Worm (Caenorhabditis elegans) whole organism, L4 larva: ENCODE results near the gene sra-13.

Experiments
- Y48G9A.11 ChIP-seq: fragments of 200-800 bp; sonication (Bioruptor generic); IDR thresholded peaks from 2 replicates; pipeline ENCODE4 v1.3.6; 2022; ENCODE audit warnings: missing genetic modification reagents, missing genetic modification characterization, missing compliant biosample characterization
- aha-1 ChIP-seq: fragments of 150-350 bp; peaks from one replicate; lab custom pipeline; 2014; ENCODE audit warnings: missing biosample characterization, missing genetic modification characterization
- arid-1 ChIP-seq: fragments of 200-800 bp; sonication (Bioruptor generic); conservative IDR thresholded peaks from 2 replicates; pipeline ENCODE4 v1.3.6; 2022; ENCODE audit warnings: missing genetic modification reagents, missing genetic modification characterization, missing compliant biosample characterization
- ceh-44 ChIP-seq: fragments of 200-800 bp; sonication (Bioruptor generic); IDR thresholded peaks from 2 replicates; pipeline ENCODE4 v1.3.6; 2022; ENCODE audit warnings: missing genetic modification reagents, missing genetic modification characterization, missing compliant biosample characterization
- ceh-62 ChIP-seq: sonication (generic microtip); optimal IDR thresholded peaks from 2 replicates; lab custom pipeline; 2017; ENCODE audit warnings: missing biosample characterization, missing genetic modification characterization
- cey-2 ChIP-seq: sonication (generic microtip); optimal IDR thresholded peaks from 3 replicates; lab custom pipeline; 2017; ENCODE audit warnings: missing genetic modification characterization, mild to moderate bottlenecking, missing compliant biosample characterization, antibody characterized with exemption, borderline replicate concordance; ENCODE audit not compliant: insufficient read depth
- daf-16 ChIP-seq, 3 experiments: sonication (generic microtip); optimal IDR thresholded peaks; 2 replicates each; lab custom pipeline; 2016 to 2017; ENCODE audit warnings: missing genetic modification characterization in 3 of 3, missing genetic modification reagents in 3 of 3, mild to moderate bottlenecking in 2 of 3, missing compliant biosample characterization in 2 of 3, missing biosample characterization in 1 of 3, moderate library complexity in 1 of 3
- daf-8 ChIP-seq: fragments of 200-800 bp; sonication (Bioruptor generic); IDR thresholded peaks from 2 replicates; pipeline ENCODE4 v1.3.6; 2022; ENCODE audit warnings: missing genetic modification characterization, missing compliant biosample characterization
- dmd-6 ChIP-seq: fragments of 200-800 bp; sonication (Bioruptor generic); IDR thresholded peaks from 2 replicates; pipeline ENCODE4 v1.3.6; 2022; ENCODE audit warnings: missing genetic modification reagents, missing genetic modification characterization, missing compliant biosample characterization
- duxl-1 ChIP-seq: sonication (generic microtip); optimal IDR thresholded peaks from 2 replicates; lab custom pipeline; 2016; ENCODE audit warnings: mild to moderate bottlenecking, missing genetic modification characterization, moderate library complexity, missing compliant biosample characterization; ENCODE audit not compliant: poor library complexity
- dve-1 ChIP-seq: sonication (generic microtip); optimal IDR thresholded peaks from 2 replicates; lab custom pipeline; 2017; ENCODE audit warnings: antibody characterized with exemption, mild to moderate bottlenecking, missing genetic modification characterization, missing compliant biosample characterization; ENCODE audit not compliant: insufficient read depth
- fkh-10 ChIP-seq: fragments of 150-350 bp; optimal IDR thresholded peaks from 2 replicates; lab custom pipeline; 2014; ENCODE audit warnings: missing biosample characterization, missing genetic modification reagents, missing genetic modification characterization
- gei-8 ChIP-seq: fragments of 200-800 bp; sonication (Bioruptor generic); optimal IDR thresholded peaks from 2 replicates; lab custom pipeline; 2018; ENCODE audit warnings: mild to moderate bottlenecking, missing genetic modification characterization, missing compliant biosample characterization
- hif-1 ChIP-seq, 2 experiments: sonication (generic microtip); optimal IDR thresholded peaks; 2 replicates each; lab custom pipeline; 2016 to 2017; ENCODE audit warnings: missing compliant biosample characterization in 2 of 2, missing genetic modification characterization in 2 of 2, missing genetic modification reagents in 2 of 2, missing genotype in 2 of 2, mild to moderate bottlenecking in 1 of 2
- hlh-11 ChIP-seq: fragments of 200-800 bp; sonication (Bioruptor generic); optimal IDR thresholded peaks from 2 replicates; lab custom pipeline; 2018; ENCODE audit warnings: mild to moderate bottlenecking, missing genetic modification characterization, missing compliant biosample characterization
- hlh-30 ChIP-seq: sonication (generic microtip); optimal IDR thresholded peaks from 2 replicates; lab custom pipeline; 2017; ENCODE audit warnings: antibody characterized with exemption, mild to moderate bottlenecking, missing genetic modification characterization, missing compliant biosample characterization; ENCODE audit not compliant: insufficient read depth
- hmg-1.1 ChIP-seq: fragments of 200-800 bp; sonication (Bioruptor generic); IDR thresholded peaks from 2 replicates; pipeline ENCODE4 v1.3.6; 2022; ENCODE audit warnings: missing genetic modification reagents, missing genetic modification characterization, missing compliant biosample characterization
- lim-7 ChIP-seq: fragments of 200-800 bp; sonication (Bioruptor generic); IDR thresholded peaks from 2 replicates; pipeline ENCODE4 v1.3.6; 2022; ENCODE audit warnings: missing genetic modification characterization, missing compliant biosample characterization
- lin-39 ChIP-seq: fragments of 150-350 bp; optimal IDR thresholded peaks from 2 replicates; lab custom pipeline; 2014; ENCODE audit warnings: missing biosample characterization, missing genetic modification reagents, missing genetic modification characterization
- lir-3 ChIP-seq: sonication (generic microtip); optimal IDR thresholded peaks from 2 replicates; lab custom pipeline; 2016; ENCODE audit warnings: mild to moderate bottlenecking, missing genetic modification characterization, missing compliant biosample characterization
- lsy-2 ChIP-seq, 2 experiments: fragments of 150-350 bp in 1 of 2; sonication (generic microtip) in 1 of 2; optimal IDR thresholded peaks; 2 replicates each; lab custom pipeline; 2014 to 2017; ENCODE audit warnings: missing biosample characterization in 2 of 2, missing genetic modification characterization in 2 of 2
- mdl-1 ChIP-seq, 2 experiments: fragments of 150-350 bp in 1 of 2; sonication (generic microtip) in 1 of 2; optimal IDR thresholded peaks; 2 replicates each; lab custom pipeline; 2014 to 2017; ENCODE audit warnings: missing biosample characterization in 2 of 2, missing genetic modification characterization in 2 of 2
- mdt-29 ChIP-seq: fragments of 200-800 bp; sonication (Bioruptor generic); IDR thresholded peaks from 2 replicates; pipeline ENCODE4 v1.3.6; 2022; ENCODE audit warnings: missing genetic modification reagents, missing genetic modification characterization, missing compliant biosample characterization
- mes-2 ChIP-seq: sonication (generic microtip); optimal IDR thresholded peaks from 2 replicates; lab custom pipeline; 2016; ENCODE audit warnings: missing genotype, mild to moderate bottlenecking, missing genetic modification characterization, missing compliant biosample characterization; ENCODE audit not compliant: poor library complexity, severe bottlenecking
- mxl-3 ChIP-seq: fragments of 200-800 bp; sonication (Bioruptor generic); optimal IDR thresholded peaks from 2 replicates; lab custom pipeline; 2018; ENCODE audit warnings: mild to moderate bottlenecking, missing genetic modification characterization, missing compliant biosample characterization
- nhr-102 ChIP-seq: sonication (generic microtip); optimal IDR thresholded peaks from 2 replicates; lab custom pipeline; 2016; ENCODE audit warnings: mild to moderate bottlenecking, missing genetic modification characterization, moderate library complexity, missing compliant biosample characterization
- nhr-11 ChIP-seq: fragments of 150-350 bp; optimal IDR thresholded peaks from 2 replicates; lab custom pipeline; 2014; ENCODE audit warnings: missing biosample characterization, missing genetic modification characterization
- nhr-111 ChIP-seq: fragments of 200-800 bp; sonication (Bioruptor generic); optimal IDR thresholded peaks from 2 replicates; lab custom pipeline; 2018; ENCODE audit warnings: mild to moderate bottlenecking, missing genetic modification characterization, missing compliant biosample characterization
- nhr-28 ChIP-seq: fragments of 150-350 bp; optimal IDR thresholded peaks from 2 replicates; lab custom pipeline; 2014; ENCODE audit warnings: missing biosample characterization, missing genetic modification characterization
- nhr-48 ChIP-seq: sonication (generic microtip); optimal IDR thresholded peaks from 2 replicates; lab custom pipeline; 2016; ENCODE audit warnings: mild to moderate bottlenecking, missing genetic modification characterization, missing compliant biosample characterization
- nhr-6 ChIP-seq: fragments of 150-350 bp; optimal IDR thresholded peaks from 2 replicates; lab custom pipeline; 2014; ENCODE audit warnings: missing biosample characterization, missing genetic modification characterization
- nhr-77 ChIP-seq: fragments of 150-350 bp; optimal IDR thresholded peaks from 2 replicates; lab custom pipeline; 2014; ENCODE audit warnings: missing biosample characterization, missing genetic modification characterization
- php-3 ChIP-seq: fragments of 200-800 bp; sonication (Bioruptor generic); IDR thresholded peaks from 2 replicates; pipeline ENCODE4 v1.3.6; 2022; ENCODE audit warnings: missing genetic modification reagents, missing genetic modification characterization, missing compliant biosample characterization
- pqm-1 ChIP-seq: sonication (generic microtip); optimal IDR thresholded peaks from 2 replicates; lab custom pipeline; 2017; ENCODE audit warnings: missing biosample characterization, missing genetic modification characterization
- set-16 ChIP-seq: fragments of 200-800 bp; sonication (Bioruptor generic); IDR thresholded peaks from 2 replicates; pipeline ENCODE4 v1.3.6; 2022; ENCODE audit warnings: missing genetic modification reagents, missing genetic modification characterization, missing compliant biosample characterization
- snpc-4 ChIP-seq: fragments of 150-350 bp; optimal IDR thresholded peaks from 2 replicates; lab custom pipeline; 2014; ENCODE audit warnings: missing biosample characterization, missing genetic modification characterization
- tag-97 ChIP-seq: fragments of 200-800 bp; sonication (Bioruptor generic); IDR thresholded peaks from 2 replicates; pipeline ENCODE4 v1.3.6; 2022; ENCODE audit warnings: missing genetic modification characterization, missing compliant biosample characterization
- tra-1 ChIP-seq: fragments of 200-800 bp; sonication (Bioruptor generic); IDR thresholded peaks from 2 replicates; pipeline ENCODE4 v1.3.6; 2022; ENCODE audit warnings: missing genetic modification reagents, missing genetic modification characterization, missing compliant biosample characterization
- unc-130 ChIP-seq: sonication (generic microtip); optimal IDR thresholded peaks from 2 replicates; lab custom pipeline; 2016; ENCODE audit warnings: missing genetic modification reagents, missing genetic modification characterization, missing compliant biosample characterization
- unc-62 ChIP-seq, 3 experiments: fragments of 150-350 bp in 1 of 3; sonication (generic microtip); optimal IDR thresholded peaks in 2 of 3; peaks in 1 of 3; 1 replicate in 1 of 3; 2 replicates in 2 of 3; lab custom pipeline; 2014 to 2017; ENCODE audit warnings: missing biosample characterization in 3 of 3, missing genetic modification characterization in 3 of 3, missing genetic modification reagents in 3 of 3, missing genotype in 1 of 3
- vab-7 ChIP-seq: fragments of 200-800 bp; sonication (Bioruptor generic); IDR thresholded peaks from 2 replicates; pipeline ENCODE4 v1.3.6; 2022; ENCODE audit warnings: missing genetic modification reagents, missing genetic modification characterization, missing compliant biosample characterization
- zip-11 ChIP-seq: fragments of 200-800 bp; sonication (Bioruptor generic); IDR thresholded peaks from 2 replicates; pipeline ENCODE4 v1.3.6; 2022; ENCODE audit warnings: missing genetic modification characterization, missing compliant biosample characterization
- ztf-11 ChIP-seq: fragments of 150-350 bp; optimal IDR thresholded peaks from 2 replicates; lab custom pipeline; 2014; ENCODE audit warnings: missing biosample characterization, missing genetic modification characterization
- ztf-7 ChIP-seq: fragments of 150-350 bp; optimal IDR thresholded peaks from 2 replicates; lab custom pipeline; 2014; ENCODE audit warnings: missing biosample characterization, missing genetic modification characterization

sra-13 gene

DNA sequence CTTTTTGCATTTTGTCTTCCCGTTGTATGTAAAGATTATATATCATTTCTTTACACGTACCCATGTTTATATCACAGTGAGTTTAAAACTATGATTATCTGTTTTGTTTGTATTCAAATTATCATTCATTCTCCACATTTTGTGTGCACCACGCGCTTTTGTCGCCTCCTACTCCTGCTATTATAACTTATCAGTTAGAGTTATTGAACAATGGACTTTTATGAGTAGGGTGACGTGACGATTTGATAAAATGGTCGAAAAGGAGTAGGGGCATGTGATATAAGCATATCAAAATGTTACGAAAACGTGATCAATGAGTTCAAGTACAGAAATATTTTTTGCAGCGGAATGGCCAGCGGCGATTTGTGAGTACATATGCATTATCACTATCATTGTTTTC, 24.6 kb upstream of the sra-13 start (continued):
- TF ChIP-seq unc-62 (GFP tag; optimal IDR thresholded peaks at IDR 0.05 in 1 of 2; lab: Kevin White, UChicago), result peak in 1 of 2 experiments; percentile 45
- TF ChIP-seq unc-62 (tag; optimal IDR thresholded peaks at IDR 0.05; lab: Kevin White, UChicago), result no peak
- TF ChIP-seq mxl-3 (GFP tag; lab: Kevin White, UChicago), result peak; percentile 61
- peak; percentile 81 for TF ChIP-seq nhr-102 (tag; lab: Kevin White, UChicago)
- TF ChIP-seq cey-2 (tag; lab: Kevin White, UChicago), result peak; percentile 21
- peak in 1 of 2 experiments; percentile 45 for TF ChIP-seq daf-16 (GFP tag; optimal IDR thresholded peaks at IDR 0.05; lab: Kevin White, UChicago)
- TF ChIP-seq daf-16 (tag; optimal IDR thresholded peaks at IDR 0.05; lab: Kevin White, UChicago), result peak; percentile 90
- no peak for TF ChIP-seq fkh-10
- TF ChIP-seq nhr-111 (GFP tag; lab: Kevin White, UChicago), result no peak
- TF ChIP-seq gei-8, result peak; percentile 5
- TF ChIP-seq lsy-2 (tag; optimal IDR thresholded peaks at IDR 0.05; lab: Kevin White, UChicago), result peak in 1 of 2 experiments; percentile 68
- TF ChIP-seq vab-7 (GFP tag; lab: Robert Waterston, UW), result no peak
- TF ChIP-seq mdt-29 (GFP tag; lab: Robert Waterston, UW), result no peak
- TF ChIP-seq dmd-6 (GFP tag; lab: Robert Waterston, UW), result peak; percentile 96
- no peak for TF ChIP-seq ztf-11 (tag; lab: Kevin White, UChicago)
- peak; percentile 97 for TF ChIP-seq nhr-28 (tag; lab: Kevin White, UChicago)
- TF ChIP-seq hlh-30 (tag; lab: Kevin White, UChicago), result peak; percentile 74
- TF ChIP-seq, all 104 proteins: peak for 26

DNA sequence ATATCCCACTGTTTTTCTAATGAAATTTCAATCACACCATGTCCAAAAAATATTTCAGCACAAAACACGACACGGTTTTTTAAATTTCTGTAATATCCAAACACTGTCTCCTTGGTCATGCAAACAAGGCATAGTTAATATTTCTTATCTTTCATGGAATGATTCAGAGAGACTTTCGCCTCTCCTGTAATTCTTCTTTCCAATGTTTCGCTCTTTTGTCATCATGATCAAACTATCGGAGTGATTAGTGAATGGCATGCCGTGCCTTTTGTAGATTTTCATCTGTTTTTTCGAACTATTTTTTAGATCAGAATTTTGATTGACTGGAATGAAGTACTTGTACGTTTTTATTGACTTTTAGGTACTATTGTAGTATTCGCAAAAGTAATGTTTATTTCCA, 23.1 kb upstream of the sra-13 start:
- no peak for TF ChIP-seq lim-7 (GFP tag; lab: Robert Waterston, UW)
- TF ChIP-seq unc-130, result no peak
- TF ChIP-seq lsy-2 (tag; optimal IDR thresholded peaks at IDR 0.05; lab: Kevin White, UChicago), result peak in 1 of 2 experiments; percentile 25
- peak; percentile 2 for TF ChIP-seq mxl-3 (GFP tag; lab: Kevin White, UChicago)
- peak; percentile 66 for TF ChIP-seq dve-1 (tag; lab: Kevin White, UChicago)
- peak; percentile 76 for TF ChIP-seq nhr-28 (tag; lab: Kevin White, UChicago)
- no peak for TF ChIP-seq snpc-4 (tag; lab: Kevin White, UChicago)
- peak; percentile 37 for TF ChIP-seq nhr-48 (tag; lab: Kevin White, UChicago)
- no peak for TF ChIP-seq tag-97 (GFP tag; lab: Robert Waterston, UW)
- TF ChIP-seq nhr-11 (tag; lab: Kevin White, UChicago), result no peak
- TF ChIP-seq nhr-102 (tag; lab: Kevin White, UChicago), result peak; percentile 43
- TF ChIP-seq mes-2 (tag; lab: Kevin White, UChicago), result peak; percentile 44
- no peak for TF ChIP-seq ztf-7
- TF ChIP-seq gei-8, result no peak
- TF ChIP-seq hlh-30 (tag; lab: Kevin White, UChicago), result peak; percentile 34
- no peak for TF ChIP-seq daf-16 (GFP tag; optimal IDR thresholded peaks at IDR 0.05; lab: Kevin White, UChicago)
- TF ChIP-seq daf-16 (tag; optimal IDR thresholded peaks at IDR 0.05; lab: Kevin White, UChicago), result peak; percentile 36
- peak in 1 of 2 experiments; percentile 19 for TF ChIP-seq mdl-1 (tag; optimal IDR thresholded peaks at IDR 0.05; lab: Kevin White, UChicago)
- TF ChIP-seq lin-39 (tag; lab: Kevin White, UChicago), result no peak
- peak; percentile 72 for TF ChIP-seq aha-1 (tag; lab: Kevin White, UChicago)
- peak; percentile 25; the same call in 1 of the 2 replicates for TF ChIP-seq tra-1 (GFP tag; lab: Robert Waterston, UW)
- TF ChIP-seq pqm-1 (tag; lab: Kevin White, UChicago), result peak; percentile 81
- peak; percentile 88 for TF ChIP-seq dmd-6 (GFP tag; lab: Robert Waterston, UW)
- TF ChIP-seq nhr-77 (tag; lab: Kevin White, UChicago), result peak; percentile 65
- TF ChIP-seq duxl-1 (tag; lab: Kevin White, UChicago), result no peak
- TF ChIP-seq hlh-11 (tag; lab: Kevin White, UChicago), result peak; percentile 78
- TF ChIP-seq nhr-6, result peak; percentile 20

DNA sequence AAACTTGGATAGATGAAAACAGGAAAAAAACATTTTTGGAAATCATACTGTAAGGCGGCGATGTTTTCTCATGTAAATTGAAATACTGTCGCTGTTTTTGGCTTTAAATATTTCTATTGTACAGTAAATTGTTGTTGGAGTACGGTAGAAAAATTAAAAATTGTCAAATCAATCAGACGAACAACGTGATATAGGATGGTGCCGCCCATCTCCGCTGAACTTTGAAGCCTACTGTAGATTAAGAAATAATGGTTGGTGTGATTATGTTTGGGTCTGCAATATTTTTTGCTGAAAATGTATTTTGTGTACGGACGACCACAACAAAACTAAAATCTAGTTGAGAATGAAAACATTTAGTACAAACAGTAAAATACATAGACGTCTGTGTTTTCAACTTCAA, 21.9 kb upstream of the sra-13 start:
- TF ChIP-seq zip-11 (GFP tag; lab: Robert Waterston, UW) (no peak), nhr-28 (tag; lab: Kevin White, UChicago) (peak; percentile 29), php-3 (GFP tag; lab: Robert Waterston, UW) (no peak), mxl-3 (GFP tag; lab: Kevin White, UChicago) (no peak), ceh-62 (no peak), daf-8 (GFP tag; lab: Robert Waterston, UW) (no peak), snpc-4 (tag; lab: Kevin White, UChicago) (no peak), hmg-1.1 (GFP tag; lab: Robert Waterston, UW) (no peak), pqm-1 (tag; lab: Kevin White, UChicago) (peak; percentile 18), nhr-102 (tag; lab: Kevin White, UChicago) (no peak), ceh-44 (no peak), set-16 (GFP tag; lab: Robert Waterston, UW) (no peak), Y48G9A.11 (no peak), hif-1 (tag; optimal IDR thresholded peaks at IDR 0.05; lab: Kevin White, UChicago) (no peak), lir-3 (no peak), lsy-2 (tag; optimal IDR thresholded peaks at IDR 0.05; lab: Kevin White, UChicago) (peak in 1 of 2 experiments; percentile 56), arid-1 (GFP tag; lab: Robert Waterston, UW) (no peak), hlh-11 (tag; lab: Kevin White, UChicago) (no peak)
